Fruit fly (Drosophila melanogaster) whole organism, larva: ENCODE measurements around the gene Surf4.

Experiments used
- noc ChIP-seq: fragments of 200-800 bp; sonication (Bioruptor generic); optimal IDR thresholded peaks from 3 replicates; lab custom pipeline; 2019; ENCODE audit warnings: missing biosample characterization, mild to moderate bottlenecking, missing genetic modification characterization, moderate library complexity

The Surf4 gene

dm6 chr3R:15347822-15348221 is 1.8 kb upstream of the Surf4 start, which contains the start of the genes CG42726 and CG42727:
Gene CG42726 (plus strand): TSS chr3R:15348048.
Gene CG42727 (plus strand): TSS chr3R:15348048.
- no peak for TF ChIP-seq noc

DNA sequence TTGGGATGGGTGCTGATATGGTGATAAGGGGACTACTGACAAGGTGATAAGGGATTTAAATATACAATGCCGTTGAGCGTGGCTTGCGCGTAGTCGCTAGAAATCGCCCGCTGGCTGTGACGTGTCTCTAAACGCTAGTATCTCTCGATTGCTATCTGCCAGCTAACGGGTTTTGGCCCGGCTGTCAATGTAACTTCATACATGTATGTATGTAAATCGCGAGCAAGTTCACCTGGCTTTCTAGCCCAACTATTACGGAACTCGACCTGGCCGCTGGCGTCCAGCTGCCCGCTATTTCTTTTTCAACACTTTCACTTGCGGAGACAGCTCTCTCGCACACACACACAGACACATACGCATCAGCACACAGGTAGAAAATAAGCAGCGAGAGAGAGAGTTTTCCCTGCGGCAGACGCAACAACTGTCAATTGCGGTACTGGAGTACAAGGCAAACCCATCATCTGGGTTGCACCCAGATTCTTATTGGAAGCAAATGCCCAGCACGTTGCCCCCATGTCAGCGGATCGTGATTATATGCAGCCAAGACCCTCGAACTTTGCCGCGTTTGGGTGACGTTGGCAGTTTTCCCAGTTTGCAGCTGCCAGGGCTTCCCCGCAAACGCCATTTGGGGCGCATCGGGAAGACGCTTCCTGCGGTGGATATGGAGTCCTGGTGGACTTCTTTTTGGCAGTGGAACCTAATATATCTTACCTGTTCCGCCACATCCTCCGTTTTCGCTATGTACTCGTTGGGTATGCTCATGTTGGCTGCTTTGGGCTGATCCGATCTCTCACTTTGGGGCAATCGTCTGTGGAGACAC is 568 bp downstream of the Surf4 start:
- TF ChIP-seq noc: peak; percentile 22

DNA sequence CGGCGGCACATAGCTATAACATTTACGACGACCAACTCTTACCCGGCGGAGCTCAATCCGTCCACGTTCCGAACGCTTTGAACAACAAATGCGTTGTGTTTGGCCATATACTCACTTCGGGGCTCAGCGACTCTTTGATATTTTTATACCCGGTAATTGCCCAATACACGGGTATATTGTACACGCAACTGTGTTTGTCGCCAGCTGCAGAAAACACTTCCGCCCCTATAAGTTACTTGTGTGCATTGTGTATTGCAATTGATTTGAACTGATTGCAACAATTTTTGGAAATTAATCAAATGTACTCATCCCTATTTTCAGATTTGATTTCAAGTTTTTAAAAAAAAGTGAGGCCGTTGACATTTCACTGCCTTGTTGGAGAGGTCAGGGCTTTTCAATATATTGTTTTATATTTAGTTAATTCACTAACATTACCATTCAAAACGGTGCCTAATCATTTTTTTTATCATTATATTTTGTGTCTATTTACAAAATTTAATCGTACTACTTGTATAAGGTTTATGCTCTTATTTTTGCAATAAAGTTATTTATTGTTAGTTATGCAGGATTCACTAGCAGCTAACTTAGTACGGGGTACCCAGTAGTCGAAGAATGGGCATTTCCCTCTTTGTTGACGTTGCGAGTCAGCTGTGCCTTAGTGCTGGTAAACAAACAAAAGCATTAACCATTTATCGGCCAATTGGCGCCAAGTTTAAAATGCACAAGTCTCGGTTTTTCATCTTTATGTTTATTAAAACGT is 2.9 kb downstream of the Surf4 start, which contains the start of gene Nagk:
Nagk (minus strand) TSS at position 331 of the 760 bp plus-strand sequence.
- TF ChIP-seq noc: peak; percentile 75

DNA sequence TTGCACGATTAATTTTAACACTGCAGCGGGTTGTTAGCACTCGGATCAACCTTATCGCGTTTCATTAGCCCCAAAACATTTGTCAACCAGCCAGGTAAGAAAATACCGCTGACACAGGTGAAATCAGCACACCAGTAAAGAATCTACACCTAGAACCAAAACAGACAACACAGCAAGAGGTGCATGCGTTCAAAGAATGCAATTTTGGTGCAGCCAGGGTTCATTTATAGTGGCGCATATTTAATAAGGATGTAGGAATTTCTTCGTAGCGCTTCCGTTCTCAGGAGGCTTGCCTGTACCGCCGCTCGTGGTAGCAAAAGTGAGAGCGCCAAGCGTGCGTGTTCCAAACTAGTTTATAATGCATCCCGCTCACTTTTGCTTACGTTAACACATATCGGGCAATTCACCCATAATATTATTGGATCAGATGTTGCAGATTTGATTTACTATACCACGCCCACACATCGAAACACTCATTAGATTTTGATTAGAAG is 3.5 kb downstream of the Surf4 start:
- TF ChIP-seq noc: no peak

dm6 chr3R:15340052-15340732 is 5.8 kb downstream of the Surf4 start, which contains the start of gene SerRS-m:
Gene SerRS-m (plus strand): TSS chr3R:15340667.
- no peak for TF ChIP-seq noc

dm6 chr3R:15339111-15339510 is 6.9 kb downstream of the Surf4 start:
- no peak for TF ChIP-seq noc

DNA sequence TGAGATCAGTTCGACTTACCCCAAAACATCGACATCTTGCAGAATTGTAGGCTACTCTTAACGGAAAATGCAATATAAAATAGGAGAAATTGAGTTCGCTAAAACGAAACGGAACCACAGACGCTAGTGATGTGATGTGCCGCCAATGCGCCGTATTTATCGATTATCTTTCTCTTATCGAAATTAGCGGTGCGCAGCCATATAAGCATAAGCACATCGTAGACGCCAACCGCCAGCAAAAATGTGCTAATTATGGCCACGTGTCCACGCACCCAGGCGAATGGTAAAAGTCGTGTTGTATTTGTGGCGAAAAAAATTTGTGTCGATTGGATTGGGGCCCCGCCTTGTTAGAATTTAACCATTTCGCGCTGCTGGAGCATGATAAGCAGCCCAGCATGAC is 13.0 kb downstream of the Surf4 start, which contains the start of the genes Fkbp39 and Cyfip:
Fkbp39 (minus strand) TSS at position 140 of the 400 bp plus-strand sequence.
Cyfip (plus strand) TSS at position 273 of the 400 bp plus-strand sequence.
- TF ChIP-seq noc: no peak

DNA sequence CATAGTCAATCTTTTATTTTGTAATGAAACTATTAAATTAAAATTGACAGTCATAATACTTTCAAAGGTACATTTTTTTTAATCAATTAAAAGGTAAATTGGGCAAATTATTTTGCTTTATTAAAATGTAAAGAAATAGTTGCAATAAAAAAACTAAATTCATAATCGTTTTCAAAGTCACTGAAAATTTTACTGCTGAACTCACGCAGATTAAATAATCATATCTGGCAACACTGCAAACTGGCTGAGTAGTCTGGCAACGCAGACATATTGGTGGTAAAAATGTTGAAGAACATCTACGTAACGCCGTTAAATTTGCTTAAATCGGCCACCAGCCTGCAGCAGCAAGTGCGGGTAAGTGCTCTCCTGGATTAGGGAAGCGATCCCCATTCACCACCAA is 15.5 kb downstream of the Surf4 start, which contains the start of gene mRpL9:
mRpL9 (plus strand) TSS at position 267 of the 400 bp plus-strand sequence.
- TF ChIP-seq noc: no peak

DNA sequence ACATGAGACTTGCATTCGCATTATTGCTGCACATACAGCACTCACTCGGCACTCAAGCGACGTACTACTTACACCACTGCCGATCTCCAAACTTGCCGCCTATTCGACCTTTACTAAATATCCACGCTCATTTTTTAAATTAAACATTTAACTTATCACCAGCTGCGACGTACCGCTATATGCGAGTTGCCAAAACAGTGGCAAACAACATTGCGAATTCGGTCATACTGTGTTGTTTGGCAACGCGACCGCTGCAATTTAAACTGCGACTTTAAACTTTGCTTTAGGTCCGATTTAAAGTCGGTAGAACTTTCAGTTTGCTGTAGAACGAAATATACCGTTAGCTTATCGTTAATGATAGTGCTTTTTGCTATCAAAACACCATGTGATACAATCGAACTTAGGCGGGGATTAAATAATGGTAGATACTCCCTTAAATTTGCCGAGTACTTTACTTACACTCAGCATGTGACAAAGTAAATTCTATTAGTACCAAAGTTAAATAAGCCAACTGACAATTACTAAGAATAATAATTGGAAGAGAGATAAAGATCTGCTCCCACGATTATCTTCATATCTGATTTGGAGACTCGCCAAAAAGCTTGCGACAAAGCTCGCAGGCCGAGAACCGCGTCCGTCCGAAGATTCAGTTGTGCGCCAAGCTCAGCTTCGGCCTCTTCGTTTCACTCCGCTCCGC is 17.7 kb downstream of the Surf4 start, which contains the start of the genes CG6236 and ea:
CG6236 (minus strand) TSS at position 187 of the 697 bp plus-strand sequence.
ea (plus strand) TSS at position 647 of the 697 bp plus-strand sequence.
- TF ChIP-seq noc: no peak

DNA sequence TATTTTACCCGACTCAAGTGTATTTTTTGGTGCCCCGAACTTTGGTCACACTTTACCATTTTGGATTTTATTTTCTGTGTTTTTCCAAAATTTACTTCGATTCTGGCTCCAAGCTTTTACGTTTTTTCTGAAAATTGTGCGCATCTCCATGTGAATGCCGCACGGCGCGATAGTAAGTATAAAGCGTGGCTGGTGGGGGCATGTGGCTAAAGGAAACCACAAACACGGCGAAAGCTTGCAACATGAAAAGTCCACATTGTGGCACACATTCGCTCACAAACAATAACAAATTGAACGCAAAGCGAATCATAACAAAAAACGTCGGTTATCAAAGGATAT is 25.3 kb downstream of the Surf4 start, which contains the start of gene ear:
ear (plus strand) TSS at position 10 of the 339 bp plus-strand sequence.
- no peak for TF ChIP-seq noc

dm6 chr3R:15319912-15320746 is 25.8 kb downstream of the Surf4 start, which contains the start of the genes CG6276 and CG44040:
Gene CG6276 (minus strand): TSS chr3R:15320069.
Gene CG44040 (plus strand): TSS chr3R:15320378.
- TF ChIP-seq noc: peak; percentile 62

dm6 chr3R:15316326-15316725 is 29.6 kb downstream of the Surf4 start, which contains the start of gene CG14866:
Gene CG14866 (plus strand): TSS chr3R:15316471.
- TF ChIP-seq noc: no peak

DNA sequence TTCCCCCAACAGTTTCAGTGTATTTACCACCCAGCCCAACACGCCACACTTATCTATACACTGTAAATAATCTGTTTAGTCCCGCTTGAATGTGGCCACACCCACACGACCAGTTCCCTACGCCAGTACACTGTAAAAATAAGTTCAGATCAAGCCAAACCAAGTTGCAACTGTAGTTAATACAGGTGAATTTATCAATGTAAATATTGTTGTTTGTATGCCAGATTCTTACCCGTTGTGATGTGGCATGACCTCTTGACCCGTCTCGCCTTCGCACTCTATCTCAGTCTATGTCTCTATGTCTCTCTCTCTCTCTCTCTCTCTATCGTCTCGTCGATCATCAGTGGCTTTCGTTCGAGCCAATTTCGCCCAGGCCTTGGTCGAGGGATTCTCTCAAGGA is 32.1 kb downstream of the Surf4 start:
- TF ChIP-seq noc: no peak

DNA sequence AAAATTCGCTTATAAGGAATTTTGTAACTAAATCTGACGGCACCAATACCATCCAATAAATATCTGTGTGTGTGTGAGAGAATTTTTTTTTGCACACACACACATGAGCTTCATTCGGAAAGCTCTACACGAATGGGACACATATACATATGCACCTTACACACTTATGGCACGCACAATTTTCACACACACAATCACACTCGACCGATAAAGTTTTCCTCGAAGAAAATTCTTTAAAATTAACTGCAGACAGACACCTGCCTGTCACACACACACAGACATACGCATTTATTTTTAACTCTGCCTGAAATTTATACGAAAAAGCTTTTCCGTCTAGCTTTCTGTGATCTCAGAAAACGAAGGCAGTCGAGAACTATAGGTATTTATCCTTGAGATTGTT is 35.3 kb downstream of the Surf4 start:
- no peak for TF ChIP-seq noc
